Fruit fly (Drosophila melanogaster): Measurements from ENCODE around the gene Nek2.

Gene Nek2

dm6 chrX:7888386-7889024, 2.9 kb downstream of the Nek2 start, which contains the start of gene Acat1 (continued):
- TF ChIP-seq CG13894 (tag; optimal IDR thresholded peaks at IDR 0.05) (no peak), hkb (optimal IDR thresholded peaks at IDR 0.05) (no peak), hkb (GFP tag; IDR thresholded peaks at IDR 0.05) (peak; percentile 80), CG6683 (GFP tag; optimal IDR thresholded peaks at IDR 0.05) (no peak), Optix (GFP tag; IDR thresholded peaks at IDR 0.05) (no peak), CG10209 (GFP tag; optimal IDR thresholded peaks at IDR 0.05) (peak; percentile 44), CG13287 (GFP tag; IDR thresholded peaks at IDR 0.05; ENCODE audit: partially characterized antibody) (peak; percentile 62), cg (GFP tag; optimal IDR thresholded peaks at IDR 0.05) (no peak), CG13624 (GFP tag; optimal IDR thresholded peaks at IDR 0.05) (peak; percentile 39), Atf6 (GFP tag; IDR thresholded peaks at IDR 0.05) (no peak; the same call in 1 of the 2 replicates), kni (GFP tag; optimal IDR thresholded peaks at IDR 0.05) (no peak), Mad (GFP tag; optimal IDR thresholded peaks at IDR 0.05) (no peak), Mrtf (GFP tag; IDR thresholded peaks at IDR 0.05) (no peak), HmgZ (tag; optimal IDR thresholded peaks at IDR 0.05) (peak; percentile 34), CG11456 (GFP tag; IDR thresholded peaks at IDR 0.05) (peak; percentile 72; the same call in 2 of the 3 replicates), CG15073 (GFP tag; optimal IDR thresholded peaks at IDR 0.05) (no peak), CG9609 (GFP tag; optimal IDR thresholded peaks at IDR 0.05) (peak; percentile 34), Dref (GFP tag; IDR thresholded peaks at IDR 0.05) (peak; percentile 68), CG2875 (GFP tag; optimal IDR thresholded peaks at IDR 0.05) (no peak), fd102C (GFP tag; optimal IDR thresholded peaks at IDR 0.05) (no peak), D (optimal IDR thresholded peaks at IDR 0.05) (no peak), D (GFP tag; optimal IDR thresholded peaks at IDR 0.05) (no peak), lola (GFP tag; optimal IDR thresholded peaks at IDR 0.05) (peak in 1 of 3 experiments; percentile 30), CG30403 (GFP tag; optimal IDR thresholded peaks at IDR 0.05) (peak; percentile 71), CG17328 (GFP tag; IDR thresholded peaks at IDR 0.05) (peak; percentile 62), gcm2 (GFP tag; optimal IDR thresholded peaks at IDR 0.05) (no peak), gsb (GFP tag; IDR thresholded peaks at IDR 0.05) (no peak), CG7786 (GFP tag; optimal IDR thresholded peaks at IDR 0.05) (peak; percentile 40), CkIIα-i1 (GFP tag; IDR thresholded peaks at IDR 0.05) (no peak), CG8359 (GFP tag; optimal IDR thresholded peaks at IDR 0.05; ENCODE audit: borderline replicate concordance) (no peak), Nf-YC (tag; optimal IDR thresholded peaks at IDR 0.05) (peak; percentile 42), pita (GFP tag; optimal IDR thresholded peaks at IDR 0.05) (no peak), btn (GFP tag; optimal IDR thresholded peaks at IDR 0.05) (no peak), hb (GFP tag; IDR thresholded peaks at IDR 0.05; ENCODE audit: partially characterized antibody) (no peak), seq (GFP tag; IDR thresholded peaks at IDR 0.05) (no peak), CG12744 (GFP tag; optimal IDR thresholded peaks at IDR 0.05) (peak; percentile 28), Bgb (GFP tag; IDR thresholded peaks at IDR 0.05; ENCODE audit: partially characterized antibody) (no peak; the same call in 1 of the 2 replicates), CG11695 (GFP tag; IDR thresholded peaks at IDR 0.05) (peak; percentile 47; the same call in 1 of the 3 replicates)

DNA sequence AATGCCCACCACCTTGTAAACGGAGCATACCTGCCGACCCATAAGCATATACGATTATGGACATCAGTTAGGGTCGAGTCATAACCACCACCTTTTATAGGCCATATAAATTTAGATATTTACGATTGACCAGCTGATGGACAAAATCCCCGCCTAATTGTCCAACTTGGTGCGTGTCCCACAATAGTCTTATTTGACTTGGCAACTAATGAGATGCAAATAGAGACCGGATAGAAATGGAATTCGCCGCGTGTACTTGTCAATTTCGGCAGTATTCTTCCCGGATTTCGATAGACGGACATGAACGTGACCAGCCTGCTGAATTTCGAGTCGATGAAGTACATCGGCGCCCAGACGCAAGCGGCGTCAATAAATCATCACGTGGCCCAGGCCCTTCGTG, 7.1 kb downstream of the Nek2 start, which contains the start of gene Ir7g:
Ir7g (plus strand) TSS at position 301 of the 400 bp plus-strand sequence.
- no peak for TF ChIP-seq CG17802 (tag; optimal IDR thresholded peaks at IDR 0.05)
- no peak for TF ChIP-seq CG7963 (GFP tag; IDR thresholded peaks at IDR 0.05; ENCODE audit: partially characterized antibody)
- TF ChIP-seq CG14014 (GFP tag; IDR thresholded peaks at IDR 0.05) = no peak
- TF ChIP-seq CG14667 (GFP tag; IDR thresholded peaks at IDR 0.05) = no peak
- no peak for TF ChIP-seq CG9609 (GFP tag; optimal IDR thresholded peaks at IDR 0.05)
- TF ChIP-seq zen2 (GFP tag; IDR thresholded peaks at IDR 0.05; ENCODE audit: partially characterized antibody) = no peak
- no peak for TF ChIP-seq sens-2 (GFP tag; IDR thresholded peaks at IDR 0.05)
- no peak for TF ChIP-seq HmgZ (tag; optimal IDR thresholded peaks at IDR 0.05)
- TF ChIP-seq tgo (GFP tag; IDR thresholded peaks at IDR 0.05) = no peak
- TF ChIP-seq B-H1 (GFP tag; IDR thresholded peaks at IDR 0.05) = no peak
- TF ChIP-seq bcd (GFP tag; optimal IDR thresholded peaks at IDR 0.05) = no peak
- TF ChIP-seq CG3281 (GFP tag; optimal IDR thresholded peaks at IDR 0.05) = no peak
- no peak for TF ChIP-seq CG31441 (GFP tag; IDR thresholded peaks at IDR 0.05)
- TF ChIP-seq odd (GFP tag; optimal IDR thresholded peaks at IDR 0.05) = no peak
- TF ChIP-seq CHES-1-like (GFP tag; optimal IDR thresholded peaks at IDR 0.05) = no peak
- TF ChIP-seq Med (GFP tag) = no peak

All from whole organism, embryonic.